Worm (Caenorhabditis elegans): ENCODE results near the gene R102.6.

R102.6 gene

DNA sequence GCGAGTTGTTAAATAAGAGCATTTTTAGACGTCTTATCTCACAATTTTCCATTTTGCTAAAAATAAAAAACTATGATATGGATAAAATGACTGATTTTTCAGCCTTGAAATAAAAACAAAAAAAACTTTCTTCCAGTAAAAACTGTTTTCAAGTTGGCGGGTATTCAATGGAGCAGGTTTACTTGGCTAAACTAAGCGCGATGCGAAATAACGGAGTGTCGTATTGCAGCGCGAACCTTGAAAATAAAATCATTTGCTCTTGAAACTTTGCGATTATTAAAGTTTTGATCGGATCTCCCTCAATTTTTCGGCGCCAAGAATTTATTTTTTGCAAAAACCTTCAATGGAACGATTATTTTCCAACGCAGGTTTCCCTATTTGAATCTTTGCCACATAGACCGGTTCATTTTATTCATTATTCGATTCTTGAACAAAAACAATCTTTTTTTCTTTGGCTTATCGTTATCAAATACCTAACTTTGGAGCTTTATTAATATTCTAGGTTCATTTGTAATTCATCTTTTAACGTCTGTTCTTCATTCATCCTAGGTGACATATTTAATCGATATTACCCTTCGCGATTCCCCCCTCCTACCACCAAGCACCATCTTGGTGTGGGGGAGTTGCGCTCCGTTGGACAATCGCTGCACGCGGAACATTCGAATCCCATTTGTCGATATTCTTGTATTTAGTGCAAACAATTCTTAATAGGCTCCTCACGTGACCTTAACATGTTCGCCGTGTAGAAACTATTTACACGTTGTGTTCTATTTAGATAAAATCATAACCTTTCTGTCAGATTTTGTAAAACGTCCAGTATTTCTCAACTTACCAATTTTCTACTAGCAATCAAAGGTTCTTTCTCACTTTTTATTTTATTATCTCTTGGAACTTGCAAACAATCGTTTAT, 28.8 kb upstream of the R102.6 start, which contains the start of the genes orc-5 and cyb-1 (continued):
- TF ChIP-seq dpl-1 (GFP tag; optimal IDR thresholded peaks at IDR 0.05) (peak; percentile 97 to 98 (median 97)), C16A3.4 (tag; optimal IDR thresholded peaks at IDR 0.05) (peak; percentile 86), tbx-2 (tag; optimal IDR thresholded peaks at IDR 0.05) (peak; percentile 78), nhr-76 (tag; optimal IDR thresholded peaks at IDR 0.05) (no peak), pax-3 (tag; optimal IDR thresholded peaks at IDR 0.05) (no peak), lin-35 (GFP tag; optimal IDR thresholded peaks at IDR 0.05) (peak; percentile 97 to 99), nhr-90 (tag; optimal IDR thresholded peaks at IDR 0.05; ENCODE audit: poor library complexity) (peak; percentile 74), elt-3 (tag; optimal IDR thresholded peaks at IDR 0.05) (peak in 4 of 6 experiments; percentile 17 to 81 (median 44)), nhr-19 (GFP tag; conservative IDR thresholded peaks at IDR 0.05) (peak; percentile 82), snu-23 (GFP tag; optimal IDR thresholded peaks at IDR 0.05) (peak; percentile 90), mep-1 (tag; optimal IDR thresholded peaks at IDR 0.05) (peak; percentile 80), ceh-8 (GFP tag; optimal IDR thresholded peaks at IDR 0.05) (peak; percentile 3), unc-98 (GFP tag; IDR thresholded peaks at IDR 0.05) (no peak), mab-9 (GFP tag; IDR thresholded peaks at IDR 0.05) (no peak), egl-13 (tag; optimal IDR thresholded peaks at IDR 0.05) (peak; percentile 20), fkh-8 (tag; optimal IDR thresholded peaks at IDR 0.05) (peak; percentile 52), nhr-11 (tag; optimal IDR thresholded peaks at IDR 0.05) (peak; percentile 44), hlh-4 (tag; optimal IDR thresholded peaks at IDR 0.05) (no peak), unc-130 (tag; optimal IDR thresholded peaks at IDR 0.05) (peak; percentile 87), ztf-11 (tag; optimal IDR thresholded peaks at IDR 0.05) (no peak), vab-15 (tag; optimal IDR thresholded peaks at IDR 0.05) (no peak), F16B12.6 (tag; optimal IDR thresholded peaks at IDR 0.05) (peak; percentile 41), nhr-85 (tag) (peak; percentile 79), elt-2 (tag; optimal IDR thresholded peaks at IDR 0.05) (no peak), snpc-4 (tag; optimal IDR thresholded peaks at IDR 0.05) (peak; percentile 53), sup-37 (GFP tag; optimal IDR thresholded peaks at IDR 0.05) (peak; percentile 10), sptf-1 (tag; optimal IDR thresholded peaks at IDR 0.05) (no peak), ceh-88 (GFP tag; IDR thresholded peaks at IDR 0.05) (no peak), nhr-20 (tag; optimal IDR thresholded peaks at IDR 0.05) (peak; percentile 80), unc-62 (GFP tag; optimal IDR thresholded peaks at IDR 0.05) (no peak), C34B4.2 (tag; optimal IDR thresholded peaks at IDR 0.05) (no peak), rnt-1 (tag; optimal IDR thresholded peaks at IDR 0.05) (peak; percentile 87), jun-1 (tag; optimal IDR thresholded peaks at IDR 0.05) (peak; percentile 58)

DNA sequence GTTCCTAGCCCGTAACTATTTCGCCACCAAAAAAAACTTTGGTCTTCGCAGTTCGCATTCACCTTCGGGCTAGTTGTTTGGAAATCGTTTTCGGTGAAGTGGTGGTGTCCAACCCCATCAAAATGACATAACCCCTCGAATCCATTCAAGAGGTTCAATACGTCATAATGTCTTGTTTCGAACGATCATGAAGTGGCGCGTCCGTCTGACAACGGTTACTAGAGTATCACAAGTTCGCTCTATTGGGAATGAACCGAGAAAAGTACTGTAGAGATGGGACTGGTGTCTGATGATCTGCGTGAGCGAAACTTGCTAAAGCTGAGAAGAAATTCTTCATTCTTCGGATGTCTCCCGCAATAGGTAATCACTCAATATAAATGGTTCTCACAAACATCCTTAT, 21.7 kb upstream of the R102.6 start, which contains the start of gene ZC168.2:
Gene ZC168.2, plus strand, starts transcription at position 301 of the 400 bp plus-strand sequence.
- no peak for TF ChIP-seq efl-1 (optimal IDR thresholded peaks at IDR 0.05)
- peak in 1 of 2 experiments; percentile 83 for TF ChIP-seq efl-1 (GFP tag; optimal IDR thresholded peaks at IDR 0.05 in 1 of 2)
- no peak for TF ChIP-seq isw-1 (GFP tag; IDR thresholded peaks at IDR 0.05)

DNA sequence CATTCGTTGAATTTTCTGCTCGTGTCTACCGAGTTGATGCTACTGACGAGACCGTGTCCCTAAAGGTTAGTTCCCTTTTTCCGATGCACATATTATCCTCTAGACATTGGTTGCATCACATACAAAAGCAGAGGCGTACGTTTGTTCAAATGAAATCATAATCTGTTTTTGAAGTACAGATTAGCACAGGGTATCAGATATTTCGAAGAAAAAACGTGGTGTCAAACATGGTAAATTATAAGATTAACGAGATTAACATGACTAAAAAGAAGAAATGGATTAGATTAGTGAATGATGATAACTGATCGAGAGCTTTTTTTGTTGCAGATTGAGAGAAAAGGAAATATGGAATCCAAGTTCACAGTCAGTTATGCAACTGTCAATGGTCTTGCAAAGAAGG, 12.9 kb upstream of the R102.6 start:
- TF ChIP-seq nhr-71 (tag; optimal IDR thresholded peaks at IDR 0.05) (no peak), fkh-8 (tag; optimal IDR thresholded peaks at IDR 0.05) (peak; percentile 19), dsc-1 (tag; optimal IDR thresholded peaks at IDR 0.05) (peak; percentile 84), pax-3 (tag; optimal IDR thresholded peaks at IDR 0.05) (peak; percentile 67), alr-1 (tag; optimal IDR thresholded peaks at IDR 0.05; ENCODE audit: borderline replicate concordance) (no peak), mdl-1 (tag; optimal IDR thresholded peaks at IDR 0.05) (no peak), egl-13 (tag; optimal IDR thresholded peaks at IDR 0.05) (no peak)

Measured in whole organism, L1 larva.